Worm (Caenorhabditis elegans) whole organism, L4 larva: ENCODE measurements around the gene ntl-9.

Experiments used
- F10B5.3 ChIP-seq: sonication (generic microtip); optimal IDR thresholded peaks from 2 replicates; lab custom pipeline; 2016; ENCODE audit warnings: mild to moderate bottlenecking, missing genetic modification characterization, missing compliant biosample characterization
- F26F4.8 ChIP-seq: fragments of 200-800 bp; sonication (Bioruptor generic); conservative IDR thresholded peaks from 2 replicates; pipeline ENCODE4 v1.3.6; 2022; ENCODE audit warnings: missing genetic modification characterization, missing compliant biosample characterization
- F44E2.7 ChIP-seq: fragments of 200-800 bp; sonication (Bioruptor generic); IDR thresholded peaks from 2 replicates; pipeline ENCODE4 v2.1.2; 2022; ENCODE audit warnings: missing genetic modification characterization, missing compliant biosample characterization
- T26A8.4 ChIP-seq: fragments of 200-800 bp; sonication (Bioruptor generic); IDR thresholded peaks from 2 replicates; pipeline ENCODE4 v1.3.6; 2022; ENCODE audit warnings: missing genetic modification characterization, missing compliant biosample characterization
- Y105C5A.15 ChIP-seq: fragments of 200-800 bp; sonication (Bioruptor generic); IDR thresholded peaks from 2 replicates; pipeline ENCODE4 v1.3.6; 2022; ENCODE audit warnings: missing genetic modification characterization, missing compliant biosample characterization
- Y5F2A.4 ChIP-seq: fragments of 200-800 bp; sonication (Bioruptor generic); optimal IDR thresholded peaks from 2 replicates; lab custom pipeline; 2018; ENCODE audit warnings: mild to moderate bottlenecking, missing genetic modification characterization, missing compliant biosample characterization
- ZK337.2 ChIP-seq: fragments of 200-800 bp; sonication (Bioruptor generic); IDR thresholded peaks from 2 replicates; pipeline ENCODE4 v1.3.6; 2022; ENCODE audit warnings: missing genetic modification reagents, missing genetic modification characterization, missing compliant biosample characterization
- ZK546.5 ChIP-seq, 2 experiments: sonication (generic microtip); optimal IDR thresholded peaks; 2 replicates each; lab custom pipeline; 2017; ENCODE audit warnings: missing biosample characterization in 2 of 2, missing genetic modification characterization in 2 of 2
- aha-1 ChIP-seq: fragments of 150-350 bp; peaks from one replicate; lab custom pipeline; 2014; ENCODE audit warnings: missing biosample characterization, missing genetic modification characterization
- ama-1 ChIP-seq: fragments of 150-350 bp; optimal IDR thresholded peaks from 2 replicates; lab custom pipeline; 2014; ENCODE audit warnings: inconsistent platforms, mixed read lengths
- ceh-28 ChIP-seq: fragments of 150-350 bp; optimal IDR thresholded peaks from 2 replicates; lab custom pipeline; 2014; ENCODE audit warnings: missing biosample characterization, missing genetic modification reagents, missing genetic modification characterization
- ceh-82 ChIP-seq: sonication (generic microtip); optimal IDR thresholded peaks from 2 replicates; lab custom pipeline; 2017; ENCODE audit warnings: missing biosample characterization, missing genetic modification characterization
- ces-1 ChIP-seq: fragments of 150-350 bp; sonication (generic microtip); optimal IDR thresholded peaks from 4 replicates; lab custom pipeline; 2014; ENCODE audit warnings: missing biosample characterization, missing genetic modification reagents, missing genetic modification characterization
- ctbp-1 ChIP-seq: fragments of 200-800 bp; sonication (Bioruptor generic); IDR thresholded peaks from 2 replicates; pipeline ENCODE4 v1.3.6; 2022; ENCODE audit warnings: missing genetic modification reagents, missing genetic modification characterization, missing compliant biosample characterization
- daf-12 ChIP-seq: fragments of 150-350 bp; optimal IDR thresholded peaks from 2 replicates; lab custom pipeline; 2014; ENCODE audit warnings: missing biosample characterization, missing genetic modification reagents, missing genetic modification characterization
- daf-16 ChIP-seq, 3 experiments: sonication (generic microtip); optimal IDR thresholded peaks; 2 replicates each; lab custom pipeline; 2016 to 2017; ENCODE audit warnings: missing genetic modification characterization in 3 of 3, missing genetic modification reagents in 3 of 3, mild to moderate bottlenecking in 2 of 3, missing compliant biosample characterization in 2 of 3, missing biosample characterization in 1 of 3, moderate library complexity in 1 of 3
- daf-19 ChIP-seq: fragments of 200-800 bp; sonication (Bioruptor generic); conservative IDR thresholded peaks from 2 replicates; pipeline ENCODE4 v1.3.6; 2022; ENCODE audit warnings: missing genetic modification characterization, missing compliant biosample characterization
- dmd-9 ChIP-seq: fragments of 200-800 bp; sonication (Bioruptor generic); IDR thresholded peaks from 2 replicates; pipeline ENCODE4 v1.3.6; 2022; ENCODE audit warnings: missing genetic modification reagents, missing genetic modification characterization, missing compliant biosample characterization
- duxl-1 ChIP-seq: sonication (generic microtip); optimal IDR thresholded peaks from 2 replicates; lab custom pipeline; 2016; ENCODE audit warnings: mild to moderate bottlenecking, missing genetic modification characterization, moderate library complexity, missing compliant biosample characterization; ENCODE audit not compliant: poor library complexity
- dve-1 ChIP-seq: sonication (generic microtip); optimal IDR thresholded peaks from 2 replicates; lab custom pipeline; 2017; ENCODE audit warnings: antibody characterized with exemption, mild to moderate bottlenecking, missing genetic modification characterization, missing compliant biosample characterization; ENCODE audit not compliant: insufficient read depth
- fos-1 ChIP-seq: fragments of 150-350 bp; optimal IDR thresholded peaks from 2 replicates; lab custom pipeline; 2014; ENCODE audit warnings: missing biosample characterization, missing genetic modification characterization
- gei-8 ChIP-seq: fragments of 200-800 bp; sonication (Bioruptor generic); optimal IDR thresholded peaks from 2 replicates; lab custom pipeline; 2018; ENCODE audit warnings: mild to moderate bottlenecking, missing genetic modification characterization, missing compliant biosample characterization
- hif-1 ChIP-seq, 2 experiments: sonication (generic microtip); optimal IDR thresholded peaks; 2 replicates each; lab custom pipeline; 2016 to 2017; ENCODE audit warnings: missing compliant biosample characterization in 2 of 2, missing genetic modification characterization in 2 of 2, missing genetic modification reagents in 2 of 2, missing genotype in 2 of 2, mild to moderate bottlenecking in 1 of 2
- hlh-30 ChIP-seq: sonication (generic microtip); optimal IDR thresholded peaks from 2 replicates; lab custom pipeline; 2017; ENCODE audit warnings: antibody characterized with exemption, mild to moderate bottlenecking, missing genetic modification characterization, missing compliant biosample characterization; ENCODE audit not compliant: insufficient read depth
- lim-7 ChIP-seq: fragments of 200-800 bp; sonication (Bioruptor generic); IDR thresholded peaks from 2 replicates; pipeline ENCODE4 v1.3.6; 2022; ENCODE audit warnings: missing genetic modification characterization, missing compliant biosample characterization
- lin-1 ChIP-seq: fragments of 200-800 bp; sonication (Bioruptor generic); IDR thresholded peaks from 2 replicates; pipeline ENCODE4 v1.3.6; 2022; ENCODE audit warnings: missing genetic modification reagents, missing genetic modification characterization, missing compliant biosample characterization
- lin-13 ChIP-seq: fragments of 150-350 bp; optimal IDR thresholded peaks from 2 replicates; lab custom pipeline; 2014; ENCODE audit warnings: missing biosample characterization, missing genetic modification reagents, missing genetic modification characterization
- lin-29 ChIP-seq: fragments of 200-800 bp; sonication (Bioruptor generic); IDR thresholded peaks from 2 replicates; pipeline ENCODE4 v1.3.6; 2022; ENCODE audit warnings: missing genetic modification reagents, missing genetic modification characterization, missing compliant biosample characterization
- lin-38 ChIP-seq: fragments of 200-800 bp; sonication (Bioruptor generic); IDR thresholded peaks from 2 replicates; pipeline ENCODE4 v1.3.6; 2022; ENCODE audit warnings: missing genetic modification reagents, missing genetic modification characterization, missing compliant biosample characterization
- lsy-2 ChIP-seq, 2 experiments: fragments of 150-350 bp in 1 of 2; sonication (generic microtip) in 1 of 2; optimal IDR thresholded peaks; 2 replicates each; lab custom pipeline; 2014 to 2017; ENCODE audit warnings: missing biosample characterization in 2 of 2, missing genetic modification characterization in 2 of 2
- madf-5 ChIP-seq, 2 experiments: fragments of 200-800 bp; sonication (Bioruptor generic); IDR thresholded peaks; 2 replicates each; pipeline ENCODE4 v1.3.6; 2022; ENCODE audit warnings: missing compliant biosample characterization in 2 of 2, missing genetic modification characterization in 2 of 2
- mep-1 ChIP-seq: fragments of 150-350 bp; sonication (generic microtip); optimal IDR thresholded peaks from 3 replicates; lab custom pipeline; 2014; ENCODE audit warnings: missing biosample characterization, missing genetic modification characterization
- mes-2 ChIP-seq: sonication (generic microtip); optimal IDR thresholded peaks from 2 replicates; lab custom pipeline; 2016; ENCODE audit warnings: missing genotype, mild to moderate bottlenecking, missing genetic modification characterization, missing compliant biosample characterization; ENCODE audit not compliant: poor library complexity, severe bottlenecking
- mxl-2 ChIP-seq: fragments of 200-800 bp; sonication (Bioruptor generic); conservative IDR thresholded peaks from 2 replicates; pipeline ENCODE4 v1.3.6; 2022; ENCODE audit warnings: missing genetic modification reagents, missing genetic modification characterization, missing compliant biosample characterization
- nhr-237 ChIP-seq: sonication (generic microtip); optimal IDR thresholded peaks from 2 replicates; lab custom pipeline; 2017; ENCODE audit warnings: missing biosample characterization, missing genetic modification characterization
- nhr-25 ChIP-seq: sonication (generic microtip); optimal IDR thresholded peaks from 2 replicates; lab custom pipeline; 2017; ENCODE audit warnings: missing genetic modification characterization, mild to moderate bottlenecking, missing compliant biosample characterization, antibody characterized with exemption, moderate library complexity, borderline replicate concordance; ENCODE audit not compliant: insufficient read depth
- nhr-28 ChIP-seq: fragments of 150-350 bp; optimal IDR thresholded peaks from 2 replicates; lab custom pipeline; 2014; ENCODE audit warnings: missing biosample characterization, missing genetic modification characterization
- nhr-41 ChIP-seq: fragments of 200-800 bp; sonication (Bioruptor generic); IDR thresholded peaks from 2 replicates; pipeline ENCODE4 v1.3.6; 2022; ENCODE audit warnings: missing genetic modification reagents, missing genetic modification characterization, missing compliant biosample characterization
- nhr-77 ChIP-seq: fragments of 150-350 bp; optimal IDR thresholded peaks from 2 replicates; lab custom pipeline; 2014; ENCODE audit warnings: missing biosample characterization, missing genetic modification characterization
- set-16 ChIP-seq: fragments of 200-800 bp; sonication (Bioruptor generic); IDR thresholded peaks from 2 replicates; pipeline ENCODE4 v1.3.6; 2022; ENCODE audit warnings: missing genetic modification reagents, missing genetic modification characterization, missing compliant biosample characterization
- skn-1 ChIP-seq: fragments of 150-350 bp; optimal IDR thresholded peaks from 2 replicates; lab custom pipeline; 2014; ENCODE audit warnings: missing biosample characterization, missing genetic modification characterization
- spr-1 ChIP-seq: sonication (generic microtip); optimal IDR thresholded peaks from 2 replicates; lab custom pipeline; 2016; ENCODE audit warnings: mild to moderate bottlenecking, missing genetic modification characterization, missing compliant biosample characterization
- tra-1 ChIP-seq: fragments of 200-800 bp; sonication (Bioruptor generic); IDR thresholded peaks from 2 replicates; pipeline ENCODE4 v1.3.6; 2022; ENCODE audit warnings: missing genetic modification reagents, missing genetic modification characterization, missing compliant biosample characterization
- unc-130 ChIP-seq: sonication (generic microtip); optimal IDR thresholded peaks from 2 replicates; lab custom pipeline; 2016; ENCODE audit warnings: missing genetic modification reagents, missing genetic modification characterization, missing compliant biosample characterization
- unc-62 ChIP-seq, 3 experiments: fragments of 150-350 bp in 1 of 3; sonication (generic microtip); optimal IDR thresholded peaks in 2 of 3; peaks in 1 of 3; 1 replicate in 1 of 3; 2 replicates in 2 of 3; lab custom pipeline; 2014 to 2017; ENCODE audit warnings: missing biosample characterization in 3 of 3, missing genetic modification characterization in 3 of 3, missing genetic modification reagents in 3 of 3, missing genotype in 1 of 3
- zag-1 ChIP-seq: fragments of 150-350 bp; optimal IDR thresholded peaks from 2 replicates; lab custom pipeline; 2014; ENCODE audit warnings: missing biosample characterization, missing genetic modification characterization
- zfp-3 ChIP-seq: fragments of 200-800 bp; sonication (Bioruptor generic); conservative IDR thresholded peaks from 2 replicates; pipeline ENCODE4 v1.3.6; 2022; ENCODE audit warnings: missing genetic modification reagents, missing genetic modification characterization, missing compliant biosample characterization
- zip-11 ChIP-seq: fragments of 200-800 bp; sonication (Bioruptor generic); IDR thresholded peaks from 2 replicates; pipeline ENCODE4 v1.3.6; 2022; ENCODE audit warnings: missing genetic modification characterization, missing compliant biosample characterization
- zip-2 ChIP-seq: fragments of 150-350 bp; optimal IDR thresholded peaks from 2 replicates; lab custom pipeline; 2014; ENCODE audit warnings: missing biosample characterization, missing genetic modification characterization

The ntl-9 gene

DNA sequence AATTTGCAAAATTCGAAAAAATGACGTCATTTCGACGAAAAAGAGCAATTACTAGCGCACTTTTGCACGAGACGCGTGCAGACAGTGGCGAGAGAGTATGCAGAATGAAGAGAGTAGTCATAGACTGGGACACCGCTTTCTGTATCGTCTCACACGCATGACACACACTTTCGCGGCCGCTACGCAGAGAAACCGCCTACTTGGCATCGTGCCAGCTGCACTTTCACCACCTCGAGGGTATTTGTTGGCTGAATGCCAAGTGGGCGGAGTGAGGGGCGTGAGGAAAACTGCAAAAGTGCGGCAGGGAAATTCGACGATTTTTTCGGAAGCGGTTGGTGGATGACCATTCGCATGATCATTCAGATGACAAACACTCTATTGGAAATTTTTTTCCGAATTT, 44.6 kb upstream of the ntl-9 start (continued):
- TF ChIP-seq Y105C5A.15: no peak
- peak; percentile 94 for TF ChIP-seq mes-2 (tag; lab: Kevin White, UChicago)
- TF ChIP-seq gei-8 (GFP tag; lab: Kevin White, UChicago): peak; percentile 99
- TF ChIP-seq zip-2 (tag; lab: Kevin White, UChicago): peak; percentile 87
- TF ChIP-seq unc-62 (GFP tag; optimal IDR thresholded peaks at IDR 0.05 in 1 of 2; lab: Kevin White, UChicago): peak; percentile 28 to 100
- no peak for TF ChIP-seq unc-62 (tag; optimal IDR thresholded peaks at IDR 0.05; lab: Kevin White, UChicago)
- peak; percentile 75 for TF ChIP-seq F26F4.8 (GFP tag; lab: Robert Waterston, UW)
- peak; percentile 79 for TF ChIP-seq unc-130 (GFP tag; lab: Kevin White, UChicago)
- no peak for TF ChIP-seq fos-1
- TF ChIP-seq zfp-3 (GFP tag; lab: Robert Waterston, UW): peak; percentile 96
- peak; percentile 70 for TF ChIP-seq ces-1 (GFP tag; lab: Kevin White, UChicago)
- peak in 1 of 2 experiments; percentile 78; a peak in 1 of 4 replicates for TF ChIP-seq madf-5 (GFP tag; IDR thresholded peaks at IDR 0.05; lab: Robert Waterston, UW)
- peak in 1 of 2 experiments; percentile 59 for TF ChIP-seq ZK546.5 (tag; optimal IDR thresholded peaks at IDR 0.05; lab: Kevin White, UChicago)
- peak; percentile 100 for TF ChIP-seq aha-1
- TF ChIP-seq nhr-28: peak; percentile 98
- TF ChIP-seq hif-1 (tag; optimal IDR thresholded peaks at IDR 0.05; lab: Kevin White, UChicago): peak; percentile 94 to 97
- peak; percentile 99 for TF ChIP-seq tra-1 (GFP tag; lab: Robert Waterston, UW)
- TF ChIP-seq Y5F2A.4: peak; percentile 85
- TF ChIP-seq ceh-28 (tag; lab: Kevin White, UChicago): peak; percentile 36
- TF ChIP-seq nhr-77 (tag; lab: Kevin White, UChicago): peak; percentile 96
- peak; percentile 62 for TF ChIP-seq zag-1 (tag; lab: Kevin White, UChicago)
- peak; percentile 99 for TF ChIP-seq nhr-41 (GFP tag; lab: Robert Waterston, UW)
- TF ChIP-seq skn-1 (tag; lab: Kevin White, UChicago): peak; percentile 64
- TF ChIP-seq lin-1 (GFP tag; lab: Robert Waterston, UW): peak; percentile 99
- TF ChIP-seq lin-38: peak; percentile 94
- TF ChIP-seq daf-19 (GFP tag; lab: Robert Waterston, UW): peak; percentile 96
- TF ChIP-seq nhr-25 (tag; lab: Kevin White, UChicago): peak; percentile 98
- TF ChIP-seq set-16 (GFP tag; lab: Robert Waterston, UW): peak; percentile 96
- TF ChIP-seq spr-1 (tag; lab: Kevin White, UChicago): peak; percentile 96
- peak; percentile 68 for TF ChIP-seq ama-1 (lab: Kevin White, UChicago)
- peak; percentile 93 to 97 for TF ChIP-seq lsy-2 (tag; optimal IDR thresholded peaks at IDR 0.05; lab: Kevin White, UChicago)
- peak; percentile 84; the same call in 1 of the 2 replicates for TF ChIP-seq F44E2.7 (GFP tag; lab: Robert Waterston, UW)
- peak; percentile 73 for TF ChIP-seq lim-7 (GFP tag; lab: Robert Waterston, UW)
- TF ChIP-seq dve-1 (tag; lab: Kevin White, UChicago): peak; percentile 100
- peak; percentile 100 for TF ChIP-seq hlh-30
- peak; percentile 99 for TF ChIP-seq mep-1 (tag; lab: Kevin White, UChicago)
- peak; percentile 81; the same call in 1 of the 2 replicates for TF ChIP-seq ZK337.2 (GFP tag; lab: Robert Waterston, UW)
- peak; percentile 77 for TF ChIP-seq nhr-237
- no peak for TF ChIP-seq zip-11
- peak; percentile 96 for TF ChIP-seq dmd-9 (GFP tag; lab: Robert Waterston, UW)
- peak; percentile 94 for TF ChIP-seq lin-29 (GFP tag; lab: Robert Waterston, UW)
- TF ChIP-seq F10B5.3: peak; percentile 88
- TF ChIP-seq daf-16 (GFP tag; optimal IDR thresholded peaks at IDR 0.05; lab: Kevin White, UChicago): peak; percentile 78 to 97
- TF ChIP-seq daf-16 (tag; optimal IDR thresholded peaks at IDR 0.05; lab: Kevin White, UChicago): peak; percentile 65
- TF ChIP-seq lin-13: peak; percentile 97
- TF ChIP-seq duxl-1: peak; percentile 93
- TF ChIP-seq mxl-2 (GFP tag; lab: Robert Waterston, UW): peak; percentile 88
- peak; percentile 98 for TF ChIP-seq T26A8.4 (GFP tag; lab: Robert Waterston, UW)
- TF ChIP-seq daf-12: no peak
- TF ChIP-seq ceh-82: peak; percentile 10
- peak; percentile 99 for TF ChIP-seq ctbp-1 (GFP tag; lab: Robert Waterston, UW)
